Worm (Caenorhabditis elegans) whole organism, young adult: ENCODE measurements around the gene F53G2.1.

Source experiments
- C17E4.6 ChIP-seq: fragments of 200-800 bp; sonication (Bioruptor generic); IDR thresholded peaks from 2 replicates; pipeline ENCODE4 v1.3.6; 2022; ENCODE audit warnings: missing genetic modification reagents, missing genetic modification characterization, missing compliant biosample characterization
- Y56A3A.18 ChIP-seq: fragments of 200-800 bp; sonication (Bioruptor generic); IDR thresholded peaks from 2 replicates; pipeline ENCODE4 v1.3.6; 2022; ENCODE audit warnings: missing genetic modification reagents, missing genetic modification characterization, missing compliant biosample characterization
- attf-3 ChIP-seq: fragments of 200-800 bp; sonication (Bioruptor generic); conservative IDR thresholded peaks from 2 replicates; pipeline ENCODE4 v1.3.6; 2022; ENCODE audit warnings: missing genetic modification reagents, missing genetic modification characterization, missing compliant biosample characterization
- snpc-3.4 ChIP-seq: sonication (generic microtip); optimal IDR thresholded peaks from 2 replicates; lab custom pipeline; 2017; ENCODE audit warnings: missing genetic modification characterization, mild to moderate bottlenecking, missing compliant biosample characterization, antibody characterized with exemption, moderate library complexity, missing genotype, missing genetic modification reagents
- snpc-4 ChIP-seq, 5 experiments: fragments of 150-350 bp in 1 of 5; sonication (generic microtip) in 4 of 5; optimal IDR thresholded peaks; 2 replicates each; lab custom pipeline; 2014 to 2018; ENCODE audit warnings: missing genetic modification characterization in 5 of 5, missing biosample characterization in 3 of 5, antibody characterized with exemption in 2 of 5, mild to moderate bottlenecking in 2 of 5, missing compliant biosample characterization in 2 of 5, missing genotype in 2 of 5, moderate library complexity in 2 of 5, missing genetic modification reagents in 1 of 5
- tbx-9 ChIP-seq: sonication (generic microtip); optimal IDR thresholded peaks from 2 replicates; lab custom pipeline; 2016; ENCODE audit warnings: borderline replicate concordance, missing genetic modification characterization, inconsistent platforms, missing compliant biosample characterization

DNA sequence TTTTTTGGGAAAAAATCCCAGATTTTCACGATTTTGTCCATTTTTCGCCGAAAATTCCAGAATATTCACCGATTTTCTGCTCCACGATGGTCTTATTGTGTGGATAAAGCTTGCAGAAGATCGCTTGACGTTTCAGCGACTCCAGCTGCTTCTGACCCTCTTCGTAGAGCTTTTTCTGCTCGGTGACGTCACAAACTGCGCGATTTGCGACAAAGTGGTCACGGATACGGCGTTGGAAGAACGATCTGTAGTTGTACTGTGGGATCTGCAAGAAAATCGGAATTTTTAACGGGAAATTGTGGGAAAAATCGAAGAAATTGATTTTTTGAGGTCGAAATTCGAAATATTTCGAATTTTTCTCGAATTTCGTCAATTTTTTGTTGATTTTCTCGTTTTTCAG lies 9.9 kb upstream of the F53G2.1 start, which contains the start of gene mnat-1:
- no peak for TF ChIP-seq C17E4.6 (GFP tag; lab: Robert Waterston, UW)
- no peak for TF ChIP-seq snpc-3.4 (tag; lab: Kevin White, UChicago)
- TF ChIP-seq attf-3 (GFP tag; lab: Robert Waterston, UW), result no peak
- TF ChIP-seq tbx-9, result no peak
- TF ChIP-seq Y56A3A.18 (GFP tag; lab: Robert Waterston, UW), result no peak
- TF ChIP-seq snpc-4 (GFP tag; optimal IDR thresholded peaks at IDR 0.05; lab: Kevin White, UChicago), result no peak
- no peak for TF ChIP-seq snpc-4 (tag; optimal IDR thresholded peaks at IDR 0.05; lab: Kevin White, UChicago)
